Worm (Caenorhabditis elegans) whole organism, young adult: ENCODE data around the gene ceh-22.

Source experiments
- C06A6.2 ChIP-seq: fragments of 200-800 bp; sonication (Bioruptor generic); conservative IDR thresholded peaks from 2 replicates; pipeline ENCODE4 v1.3.6; 2022; ENCODE audit warnings: missing genetic modification characterization, missing compliant biosample characterization
- D2030.7 ChIP-seq: fragments of 200-800 bp; sonication (Bioruptor generic); IDR thresholded peaks from 2 replicates; pipeline ENCODE4 v1.3.6; 2022; ENCODE audit warnings: missing genetic modification reagents, missing genetic modification characterization, missing compliant biosample characterization
- F23B12.7 ChIP-seq: sonication (generic microtip); optimal IDR thresholded peaks from 2 replicates; lab custom pipeline; 2017; ENCODE audit warnings: missing genetic modification characterization, mild to moderate bottlenecking, missing compliant biosample characterization, antibody characterized with exemption, moderate library complexity; ENCODE audit not compliant: insufficient read depth
- F39B2.1 ChIP-seq: fragments of 200-800 bp; sonication (Bioruptor generic); IDR thresholded peaks from 2 replicates; pipeline ENCODE4 v1.3.6; 2022; ENCODE audit warnings: missing genetic modification reagents, missing genetic modification characterization, missing compliant biosample characterization
- F52B5.7 ChIP-seq: sonication (generic microtip); optimal IDR thresholded peaks from 2 replicates; lab custom pipeline; 2016; ENCODE audit warnings: mild to moderate bottlenecking, missing genetic modification characterization, missing compliant biosample characterization
- F57C9.4 ChIP-seq: sonication (generic microtip); optimal IDR thresholded peaks from 2 replicates; lab custom pipeline; 2017; ENCODE audit warnings: mild to moderate bottlenecking, missing genetic modification characterization, missing compliant biosample characterization
- K11D2.4 ChIP-seq: fragments of 200-800 bp; sonication (Bioruptor generic); IDR thresholded peaks from 2 replicates; pipeline ENCODE4 v1.3.6; 2022; ENCODE audit warnings: missing genetic modification reagents, missing genetic modification characterization, missing compliant biosample characterization
- K12H6.12 ChIP-seq: fragments of 200-800 bp; sonication (Bioruptor generic); optimal IDR thresholded peaks from 2 replicates; lab custom pipeline; 2018; ENCODE audit warnings: mild to moderate bottlenecking, missing genetic modification characterization, missing compliant biosample characterization
- T26A5.8 ChIP-seq: sonication (generic microtip); optimal IDR thresholded peaks from 2 replicates; lab custom pipeline; 2016; ENCODE audit warnings: missing genetic modification characterization, missing compliant biosample characterization
- Y53G8AR.9 ChIP-seq: fragments of 200-800 bp; sonication (Bioruptor generic); conservative IDR thresholded peaks from 2 replicates; pipeline ENCODE4 v1.3.6; 2022; ENCODE audit warnings: missing genetic modification reagents, missing genetic modification characterization, missing compliant biosample characterization
- Y56A3A.18 ChIP-seq: fragments of 200-800 bp; sonication (Bioruptor generic); IDR thresholded peaks from 2 replicates; pipeline ENCODE4 v1.3.6; 2022; ENCODE audit warnings: missing genetic modification reagents, missing genetic modification characterization, missing compliant biosample characterization
- Y95B8A.8 ChIP-seq: fragments of 200-800 bp; sonication (Bioruptor generic); IDR thresholded peaks from 2 replicates; pipeline ENCODE4 v1.3.6; 2022; ENCODE audit warnings: missing genetic modification reagents, missing genetic modification characterization, missing compliant biosample characterization
- akir-1 ChIP-seq: fragments of 200-800 bp; sonication (Bioruptor generic); optimal IDR thresholded peaks from 2 replicates; lab custom pipeline; 2018; ENCODE audit warnings: mild to moderate bottlenecking, missing genetic modification characterization, moderate library complexity, missing compliant biosample characterization
- bed-2 ChIP-seq: fragments of 200-800 bp; sonication (Bioruptor generic); IDR thresholded peaks from 2 replicates; pipeline ENCODE4 v1.3.6; 2022; ENCODE audit warnings: missing genetic modification reagents, missing genetic modification characterization, missing compliant biosample characterization
- cebp-2 ChIP-seq: fragments of 200-800 bp; sonication (Bioruptor generic); IDR thresholded peaks from 2 replicates; pipeline ENCODE4 v1.3.6; 2022; ENCODE audit warnings: missing genetic modification characterization, missing compliant biosample characterization
- ceh-27 ChIP-seq: fragments of 200-800 bp; sonication (Bioruptor generic); optimal IDR thresholded peaks from 2 replicates; lab custom pipeline; 2018; ENCODE audit warnings: mild to moderate bottlenecking, missing genetic modification characterization, moderate library complexity, missing compliant biosample characterization
- ceh-58 ChIP-seq: fragments of 200-800 bp; sonication (Bioruptor generic); IDR thresholded peaks from 2 replicates; pipeline ENCODE4 v1.3.6; 2022; ENCODE audit warnings: missing genetic modification characterization, missing compliant biosample characterization
- chd-7 ChIP-seq: sonication (generic microtip); optimal IDR thresholded peaks from 2 replicates; lab custom pipeline; 2016; ENCODE audit warnings: mild to moderate bottlenecking, missing genetic modification characterization, moderate library complexity, missing compliant biosample characterization
- dox-1 ChIP-seq: fragments of 200-800 bp; sonication (Bioruptor generic); IDR thresholded peaks from 2 replicates; pipeline ENCODE4 v1.3.6; 2022; ENCODE audit warnings: missing genetic modification reagents, missing genetic modification characterization, missing compliant biosample characterization
- dpl-1 ChIP-seq: fragments of 150-350 bp; optimal IDR thresholded peaks from 2 replicates; lab custom pipeline; 2014; ENCODE audit warnings: missing biosample characterization, missing genetic modification reagents, missing genetic modification characterization
- egl-18 ChIP-seq: fragments of 200-800 bp; sonication (Bioruptor generic); IDR thresholded peaks from 2 replicates; pipeline ENCODE4 v1.3.6; 2022; ENCODE audit warnings: missing genetic modification reagents, missing genetic modification characterization, missing compliant biosample characterization
- ets-4 ChIP-seq: fragments of 200-800 bp; sonication (Bioruptor generic); optimal IDR thresholded peaks from 2 replicates; lab custom pipeline; 2018; ENCODE audit warnings: mild to moderate bottlenecking, missing genetic modification characterization, missing compliant biosample characterization
- fkh-3 ChIP-seq: sonication (generic microtip); optimal IDR thresholded peaks from 2 replicates; lab custom pipeline; 2016; ENCODE audit warnings: mild to moderate bottlenecking, missing genetic modification characterization, missing compliant biosample characterization
- gei-17 ChIP-seq: fragments of 200-800 bp; sonication (Bioruptor generic); optimal IDR thresholded peaks from 2 replicates; lab custom pipeline; 2018; ENCODE audit warnings: mild to moderate bottlenecking, missing genetic modification characterization, missing compliant biosample characterization
- hlh-12 ChIP-seq: sonication (generic microtip); optimal IDR thresholded peaks from 2 replicates; lab custom pipeline; 2016; ENCODE audit warnings: missing genetic modification characterization, missing compliant biosample characterization
- hmg-1.2 ChIP-seq: fragments of 200-800 bp; sonication (Bioruptor generic); IDR thresholded peaks from 2 replicates; pipeline ENCODE4 v1.3.6; 2022; ENCODE audit warnings: missing genetic modification reagents, missing genetic modification characterization, missing compliant biosample characterization
- lag-1 ChIP-seq: fragments of 200-800 bp; sonication (Bioruptor generic); IDR thresholded peaks from 2 replicates; pipeline ENCODE4 v1.3.6; 2022; ENCODE audit warnings: missing genetic modification reagents, missing genetic modification characterization, missing compliant biosample characterization
- let-526 ChIP-seq: fragments of 200-800 bp; sonication (Bioruptor generic); IDR thresholded peaks from 2 replicates; pipeline ENCODE4 v1.3.6; 2022; ENCODE audit warnings: missing genetic modification reagents, missing genetic modification characterization, missing compliant biosample characterization
- lin-54 ChIP-seq: fragments of 200-800 bp; sonication (Bioruptor generic); optimal IDR thresholded peaks from 2 replicates; lab custom pipeline; 2018; ENCODE audit warnings: mild to moderate bottlenecking, missing genetic modification characterization, missing compliant biosample characterization
- madf-10 ChIP-seq: sonication (generic microtip); optimal IDR thresholded peaks from 2 replicates; lab custom pipeline; 2016; ENCODE audit warnings: mild to moderate bottlenecking, missing genetic modification characterization, missing compliant biosample characterization
- mcd-1 ChIP-seq: fragments of 200-800 bp; sonication (Bioruptor generic); IDR thresholded peaks from 2 replicates; pipeline ENCODE4 v1.3.6; 2022; ENCODE audit warnings: missing genetic modification reagents, missing genetic modification characterization, missing compliant biosample characterization
- mxl-1 ChIP-seq: sonication (generic microtip); optimal IDR thresholded peaks from 2 replicates; lab custom pipeline; 2016; ENCODE audit warnings: missing genetic modification characterization, missing compliant biosample characterization
- nfya-1 ChIP-seq: sonication (generic microtip); optimal IDR thresholded peaks from 2 replicates; lab custom pipeline; 2017; ENCODE audit warnings: antibody characterized with exemption, missing compliant biosample characterization, missing genetic modification characterization, borderline replicate concordance; ENCODE audit not compliant: insufficient read depth
- nfyb-1 ChIP-seq: fragments of 200-800 bp; sonication (Bioruptor generic); IDR thresholded peaks from 2 replicates; pipeline ENCODE4 v1.3.6; 2022; ENCODE audit warnings: missing genetic modification reagents, missing genetic modification characterization, missing compliant biosample characterization
- nhr-120 ChIP-seq: fragments of 200-800 bp; sonication (Bioruptor generic); IDR thresholded peaks from 2 replicates; pipeline ENCODE4 v1.3.6; 2022; ENCODE audit warnings: missing genetic modification characterization, missing compliant biosample characterization
- nhr-80 ChIP-seq: sonication (generic microtip); optimal IDR thresholded peaks from 2 replicates; lab custom pipeline; 2016; ENCODE audit warnings: missing genetic modification characterization, missing compliant biosample characterization
- pbrm-1 ChIP-seq: fragments of 200-800 bp; sonication (Bioruptor generic); IDR thresholded peaks from 2 replicates; pipeline ENCODE4 v1.3.6; 2022; ENCODE audit warnings: missing genetic modification reagents, missing genetic modification characterization, missing compliant biosample characterization
- rpc-1 ChIP-seq, 2 experiments: fragments of 150-350 bp in 1 of 2; sonication (generic microtip) in 1 of 2; optimal IDR thresholded peaks; 2 replicates each; lab custom pipeline; 2014 to 2018; ENCODE audit warnings: missing biosample characterization in 1 of 2, missing genetic modification characterization in 1 of 2, missing genetic modification reagents in 1 of 2, missing genotype in 1 of 2
- snpc-1.1 ChIP-seq: sonication (generic microtip); optimal IDR thresholded peaks from 2 replicates; lab custom pipeline; 2017; ENCODE audit warnings: missing genetic modification characterization, mild to moderate bottlenecking, missing compliant biosample characterization, antibody characterized with exemption, moderate library complexity, missing genotype, missing genetic modification reagents; ENCODE audit not compliant: insufficient read depth
- snpc-3.4 ChIP-seq: sonication (generic microtip); optimal IDR thresholded peaks from 2 replicates; lab custom pipeline; 2017; ENCODE audit warnings: missing genetic modification characterization, mild to moderate bottlenecking, missing compliant biosample characterization, antibody characterized with exemption, moderate library complexity, missing genotype, missing genetic modification reagents
- somi-1 ChIP-seq: fragments of 200-800 bp; sonication (Bioruptor generic); optimal IDR thresholded peaks from 2 replicates; lab custom pipeline; 2018; ENCODE audit warnings: mild to moderate bottlenecking, missing genetic modification characterization, missing compliant biosample characterization
- sptf-2 ChIP-seq: fragments of 200-800 bp; sonication (Bioruptor generic); optimal IDR thresholded peaks from 2 replicates; lab custom pipeline; 2018; ENCODE audit warnings: mild to moderate bottlenecking, missing genetic modification characterization, missing compliant biosample characterization
- zfh-2 ChIP-seq: fragments of 200-800 bp; sonication (Bioruptor generic); conservative IDR thresholded peaks from 2 replicates; pipeline ENCODE4 v1.3.6; 2022; ENCODE audit warnings: missing genetic modification reagents, missing genetic modification characterization, missing compliant biosample characterization
- ztf-18 ChIP-seq: sonication (generic microtip); optimal IDR thresholded peaks from 2 replicates; lab custom pipeline; 2016; ENCODE audit warnings: missing genotype, mild to moderate bottlenecking, missing genetic modification characterization, missing compliant biosample characterization
- ztf-25 ChIP-seq: fragments of 200-800 bp; sonication (Bioruptor generic); IDR thresholded peaks from 2 replicates; pipeline ENCODE4 v1.3.6; 2022; ENCODE audit warnings: missing genetic modification reagents, missing genetic modification characterization, missing compliant biosample characterization
- ztf-26 ChIP-seq: sonication (generic microtip); optimal IDR thresholded peaks from 2 replicates; lab custom pipeline; 2017; ENCODE audit warnings: missing genetic modification characterization, missing compliant biosample characterization

ceh-22 gene

ce11 chrV:10714630-10715029 lies 42.9 kb downstream of the ceh-22 start:
- TF ChIP-seq let-526 (no peak), ztf-18 (tag; lab: Kevin White, UChicago) (no peak), ceh-58 (GFP tag; lab: Robert Waterston, UW) (no peak), ztf-25 (GFP tag; lab: Robert Waterston, UW) (no peak), Y56A3A.18 (GFP tag; lab: Robert Waterston, UW) (peak; percentile 9; the same call in 1 of the 2 replicates), nhr-80 (tag; lab: Kevin White, UChicago) (peak; percentile 24), snpc-3.4 (tag; lab: Kevin White, UChicago) (no peak), cebp-2 (GFP tag; lab: Robert Waterston, UW) (0 out of 2 replicates have a peak, but pooled peaks have one; percentile 15), zfh-2 (GFP tag; lab: Robert Waterston, UW) (no peak), K12H6.12 (tag; lab: Kevin White, UChicago) (no peak), gei-17 (GFP tag; lab: Kevin White, UChicago) (no peak), ceh-27 (no peak), K11D2.4 (no peak), snpc-1.1 (no peak), F52B5.7 (no peak), madf-10 (no peak), F23B12.7 (tag; lab: Kevin White, UChicago) (no peak), Y53G8AR.9 (GFP tag; lab: Robert Waterston, UW) (no peak), bed-2 (no peak), nhr-120 (0 out of 2 replicates have a peak, but pooled peaks have one; percentile 39), lag-1 (0 out of 2 replicates have a peak, but pooled peaks have one; percentile 67), somi-1 (GFP tag; lab: Kevin White, UChicago) (no peak), D2030.7 (no peak), mcd-1 (no peak), hmg-1.2 (GFP tag; lab: Robert Waterston, UW) (no peak), chd-7 (tag; lab: Kevin White, UChicago) (no peak), F57C9.4 (tag; lab: Kevin White, UChicago) (no peak), hlh-12 (tag; lab: Kevin White, UChicago) (no peak), dox-1 (no peak), T26A5.8 (no peak), F39B2.1 (GFP tag; lab: Robert Waterston, UW) (no peak), nfyb-1 (GFP tag; lab: Robert Waterston, UW) (peak; percentile 48; the same call in 1 of the 2 replicates)

ce11 chrV:10715158-10716152 lies 43.7 kb downstream of the ceh-22 start:
- TF ChIP-seq pbrm-1 (GFP tag; lab: Robert Waterston, UW) (peak; percentile 82), dox-1 (peak; percentile 86), dpl-1 (GFP tag; lab: Kevin White, UChicago) (no peak), nfya-1 (tag; lab: Kevin White, UChicago) (no peak), F52B5.7 (peak; percentile 83), chd-7 (tag; lab: Kevin White, UChicago) (peak; percentile 94), C06A6.2 (GFP tag; lab: Robert Waterston, UW) (peak; percentile 93), gei-17 (GFP tag; lab: Kevin White, UChicago) (peak; percentile 74), ceh-58 (GFP tag; lab: Robert Waterston, UW) (no peak), egl-18 (GFP tag; lab: Robert Waterston, UW) (peak; percentile 84), mxl-1 (tag; lab: Kevin White, UChicago) (peak; percentile 45), sptf-2 (GFP tag; lab: Kevin White, UChicago) (no peak), rpc-1 (optimal IDR thresholded peaks at IDR 0.05; lab: Kevin White, UChicago) (no peak), rpc-1 (tag; optimal IDR thresholded peaks at IDR 0.05; lab: Kevin White, UChicago) (no peak), fkh-3 (no peak), ets-4 (GFP tag; lab: Kevin White, UChicago) (no peak), Y95B8A.8 (GFP tag; lab: Robert Waterston, UW) (peak; percentile 57; the same call in 1 of the 2 replicates), F39B2.1 (GFP tag; lab: Robert Waterston, UW) (no peak), Y56A3A.18 (GFP tag; lab: Robert Waterston, UW) (0 out of 2 replicates have a peak, but pooled peaks have one; percentile 18), ztf-26 (tag; lab: Kevin White, UChicago) (peak; percentile 82), lin-54 (peak; percentile 30), akir-1 (no peak)
